Worm (Caenorhabditis elegans): ENCODE measurements around the gene C25F6.8.

DNA sequence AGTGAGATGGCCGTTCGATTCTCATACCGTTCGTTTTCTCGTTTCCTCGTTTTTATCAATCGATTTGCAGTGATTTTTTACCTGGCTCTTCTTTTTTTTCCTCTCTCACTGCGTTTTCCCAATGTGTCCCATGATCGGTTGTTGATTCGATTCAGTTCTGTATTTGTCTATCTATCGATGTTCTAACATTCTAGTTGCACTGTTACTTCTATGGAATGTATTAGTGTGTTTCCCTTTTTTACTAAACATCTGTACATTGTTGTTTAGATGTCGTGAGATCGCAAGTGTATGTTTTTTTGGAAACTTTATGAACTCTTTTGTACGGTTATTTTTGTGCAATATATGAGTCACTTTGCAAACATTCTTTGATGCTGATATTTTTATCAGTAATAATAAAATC, 29.6 kb downstream of the C25F6.8 start:
- TF ChIP-seq nhr-11 (tag; optimal IDR thresholded peaks at IDR 0.05): no peak
- no peak for TF ChIP-seq gmeb-2 (tag; optimal IDR thresholded peaks at IDR 0.05)
- no peak for TF ChIP-seq pha-4 (tag; optimal IDR thresholded peaks at IDR 0.05)
